Worm (Caenorhabditis elegans): ENCODE results near the gene F59H6.14.
A peak's percentile ranks its signal among the peaks of the same experiment; 100 is the strongest.

Gene F59H6.14

DNA sequence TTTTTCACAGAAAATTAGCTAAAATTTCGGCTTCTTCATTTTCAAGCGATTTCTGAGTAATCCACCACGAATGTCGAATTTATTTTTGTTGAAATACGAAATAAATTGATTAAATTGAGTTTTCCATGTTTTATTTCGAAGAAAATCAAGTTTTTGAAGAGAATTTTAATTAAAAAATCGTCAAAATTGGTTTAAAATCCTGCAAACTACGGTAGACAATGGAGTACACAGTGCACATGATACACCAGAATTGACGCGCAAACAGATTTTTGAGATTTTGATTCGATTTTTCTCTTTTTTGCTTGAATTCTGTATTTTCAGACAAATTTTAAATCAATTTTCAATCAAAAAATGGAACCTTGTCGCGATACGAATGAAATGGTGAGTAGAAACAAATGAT, at the start of gene F59H6.14:
Gene F59H6.14, plus strand, starts transcription at position 301 of the 400 bp plus-strand sequence.
- TF ChIP-seq F26F4.8 (GFP tag; conservative IDR thresholded peaks at IDR 0.05) (no peak), snpc-4 (tag; optimal IDR thresholded peaks at IDR 0.05) (no peak), aly-2 (tag; optimal IDR thresholded peaks at IDR 0.05) (no peak), zag-1 (tag; optimal IDR thresholded peaks at IDR 0.05) (no peak)

DNA sequence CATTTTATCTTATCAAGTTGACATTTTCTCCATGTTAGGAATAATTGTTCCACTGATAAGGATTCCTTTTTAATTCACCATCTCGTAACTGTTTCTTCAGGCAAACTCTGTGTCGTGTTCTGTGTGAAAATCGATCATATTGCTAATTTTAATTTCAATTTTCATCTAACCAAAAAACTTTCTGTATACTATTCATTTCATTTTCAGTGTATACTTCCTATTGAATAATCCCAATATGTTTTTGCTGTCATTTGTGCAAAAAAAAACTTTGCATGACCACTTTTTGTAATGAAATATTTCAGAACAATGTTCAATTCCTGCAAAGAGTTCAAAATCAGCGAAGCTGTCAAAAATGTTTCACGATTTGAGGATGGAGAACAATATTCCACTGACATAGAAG, 46.4 kb upstream of the F59H6.14 start, which contains the start of gene Y16E11A.4:
Gene Y16E11A.4, plus strand, starts transcription at position 301 of the 400 bp plus-strand sequence.
- TF ChIP-seq pqm-1 (tag; optimal IDR thresholded peaks at IDR 0.05) (peak; percentile 27), dve-1 (tag; optimal IDR thresholded peaks at IDR 0.05; ENCODE audit: insufficient read depth) (no peak), dpl-1 (GFP tag; optimal IDR thresholded peaks at IDR 0.05) (no peak), tra-1 (GFP tag; IDR thresholded peaks at IDR 0.05) (no peak), hlh-11 (tag; optimal IDR thresholded peaks at IDR 0.05) (no peak), sdz-12 (GFP tag; optimal IDR thresholded peaks at IDR 0.05) (no peak), dmd-6 (GFP tag; IDR thresholded peaks at IDR 0.05) (no peak)

ce11 chrII:1989010-1989409, 44.4 kb upstream of the F59H6.14 start, which contains the start of gene math-44:
Gene math-44, plus strand, starts transcription at chrII:1989310.
- TF ChIP-seq arid-1 (GFP tag; conservative IDR thresholded peaks at IDR 0.05) (no peak), hmg-1.1 (GFP tag; IDR thresholded peaks at IDR 0.05) (no peak), ztf-11 (tag; optimal IDR thresholded peaks at IDR 0.05) (no peak), hif-1 (tag; optimal IDR thresholded peaks at IDR 0.05) (no peak), dpl-1 (GFP tag; optimal IDR thresholded peaks at IDR 0.05) (no peak), nhr-28 (tag; optimal IDR thresholded peaks at IDR 0.05) (peak; percentile 2), mep-1 (tag; optimal IDR thresholded peaks at IDR 0.05) (no peak), gei-8 (GFP tag; optimal IDR thresholded peaks at IDR 0.05) (no peak)

ce11 chrII:1993738-1994137, 39.6 kb upstream of the F59H6.14 start, which contains the start of gene math-21:
Gene math-21, plus strand, starts transcription at chrII:1994038.
- TF ChIP-seq daf-16 (GFP tag; optimal IDR thresholded peaks at IDR 0.05) (no peak), daf-16 (tag; optimal IDR thresholded peaks at IDR 0.05) (peak; percentile 71), nhr-28 (tag; optimal IDR thresholded peaks at IDR 0.05) (peak; percentile 6), pqm-1 (tag; optimal IDR thresholded peaks at IDR 0.05) (peak; percentile 38), unc-39 (tag; optimal IDR thresholded peaks at IDR 0.05) (no peak)

ce11 chrII:1995744-1996143, 37.6 kb upstream of the F59H6.14 start:
- TF ChIP-seq daf-16 (GFP tag; optimal IDR thresholded peaks at IDR 0.05) = no peak
- peak; percentile 84 for TF ChIP-seq daf-16 (tag; optimal IDR thresholded peaks at IDR 0.05)
- no peak for TF ChIP-seq dve-1 (tag; optimal IDR thresholded peaks at IDR 0.05; ENCODE audit: insufficient read depth)
- TF ChIP-seq unc-62 (GFP tag; optimal IDR thresholded peaks at IDR 0.05 in 1 of 2) = peak in 1 of 2 experiments; percentile 13
- TF ChIP-seq unc-62 (tag; optimal IDR thresholded peaks at IDR 0.05) = no peak
- no peak for TF ChIP-seq nhr-76 (tag; optimal IDR thresholded peaks at IDR 0.05)
- TF ChIP-seq php-3 (GFP tag; IDR thresholded peaks at IDR 0.05) = peak; percentile 45; the same call in 1 of the 2 replicates
- peak; percentile 91 for TF ChIP-seq pqm-1 (tag; optimal IDR thresholded peaks at IDR 0.05)
- TF ChIP-seq nhr-28 (tag; optimal IDR thresholded peaks at IDR 0.05) = peak; percentile 74
- peak; percentile 15 for TF ChIP-seq hlh-11 (tag; optimal IDR thresholded peaks at IDR 0.05)

ce11 chrII:1996237-1996636, 37.1 kb upstream of the F59H6.14 start, which contains the start of gene math-20:
Gene math-20, plus strand, starts transcription at chrII:1996537.
- no peak for TF ChIP-seq lim-7 (GFP tag; IDR thresholded peaks at IDR 0.05)
- no peak for TF ChIP-seq zfp-2 (tag; optimal IDR thresholded peaks at IDR 0.05)
- TF ChIP-seq ces-1 (GFP tag; optimal IDR thresholded peaks at IDR 0.05) = no peak
- no peak for TF ChIP-seq zip-11 (GFP tag; IDR thresholded peaks at IDR 0.05)
- TF ChIP-seq madf-9 (GFP tag; conservative IDR thresholded peaks at IDR 0.05) = no peak
- TF ChIP-seq mxl-3 (GFP tag; optimal IDR thresholded peaks at IDR 0.05) = no peak
- TF ChIP-seq mdl-1 (tag; optimal IDR thresholded peaks at IDR 0.05) = no peak
- TF ChIP-seq nhr-28 (tag; optimal IDR thresholded peaks at IDR 0.05) = no peak
- no peak for TF ChIP-seq Y75B8A.6 (GFP tag; IDR thresholded peaks at IDR 0.05)

Data from whole organism, L4 larva.